Worm (Caenorhabditis elegans) whole organism, L4 larva: Measurements from ENCODE around the gene lipl-4.

Source experiments
- F44E2.7 ChIP-seq: fragments of 200-800 bp; sonication (Bioruptor generic); IDR thresholded peaks from 2 replicates; pipeline ENCODE4 v2.1.2; 2022; ENCODE audit warnings: missing genetic modification characterization, missing compliant biosample characterization
- F49E8.2 ChIP-seq: sonication (generic microtip); optimal IDR thresholded peaks from 2 replicates; lab custom pipeline; 2016; ENCODE audit warnings: missing compliant biosample characterization, mild to moderate bottlenecking, missing genetic modification characterization, borderline replicate concordance
- Y105C5A.15 ChIP-seq: fragments of 200-800 bp; sonication (Bioruptor generic); IDR thresholded peaks from 2 replicates; pipeline ENCODE4 v1.3.6; 2022; ENCODE audit warnings: missing genetic modification characterization, missing compliant biosample characterization
- Y48G9A.11 ChIP-seq: fragments of 200-800 bp; sonication (Bioruptor generic); IDR thresholded peaks from 2 replicates; pipeline ENCODE4 v1.3.6; 2022; ENCODE audit warnings: missing genetic modification reagents, missing genetic modification characterization, missing compliant biosample characterization
- ZK337.2 ChIP-seq: fragments of 200-800 bp; sonication (Bioruptor generic); IDR thresholded peaks from 2 replicates; pipeline ENCODE4 v1.3.6; 2022; ENCODE audit warnings: missing genetic modification reagents, missing genetic modification characterization, missing compliant biosample characterization
- aha-1 ChIP-seq: fragments of 150-350 bp; peaks from one replicate; lab custom pipeline; 2014; ENCODE audit warnings: missing biosample characterization, missing genetic modification characterization
- arid-1 ChIP-seq: fragments of 200-800 bp; sonication (Bioruptor generic); conservative IDR thresholded peaks from 2 replicates; pipeline ENCODE4 v1.3.6; 2022; ENCODE audit warnings: missing genetic modification reagents, missing genetic modification characterization, missing compliant biosample characterization
- ceh-28 ChIP-seq: fragments of 150-350 bp; optimal IDR thresholded peaks from 2 replicates; lab custom pipeline; 2014; ENCODE audit warnings: missing biosample characterization, missing genetic modification reagents, missing genetic modification characterization
- ceh-32 ChIP-seq: sonication (generic microtip); optimal IDR thresholded peaks from 2 replicates; lab custom pipeline; 2016; ENCODE audit warnings: mild to moderate bottlenecking, missing genetic modification characterization, missing compliant biosample characterization; ENCODE audit not compliant: poor library complexity
- ctbp-1 ChIP-seq: fragments of 200-800 bp; sonication (Bioruptor generic); IDR thresholded peaks from 2 replicates; pipeline ENCODE4 v1.3.6; 2022; ENCODE audit warnings: missing genetic modification reagents, missing genetic modification characterization, missing compliant biosample characterization
- daf-16 ChIP-seq, 3 experiments: sonication (generic microtip); optimal IDR thresholded peaks; 2 replicates each; lab custom pipeline; 2016 to 2017; ENCODE audit warnings: missing genetic modification characterization in 3 of 3, missing genetic modification reagents in 3 of 3, mild to moderate bottlenecking in 2 of 3, missing compliant biosample characterization in 2 of 3, missing biosample characterization in 1 of 3, moderate library complexity in 1 of 3
- daf-8 ChIP-seq: fragments of 200-800 bp; sonication (Bioruptor generic); IDR thresholded peaks from 2 replicates; pipeline ENCODE4 v1.3.6; 2022; ENCODE audit warnings: missing genetic modification characterization, missing compliant biosample characterization
- dmd-6 ChIP-seq: fragments of 200-800 bp; sonication (Bioruptor generic); IDR thresholded peaks from 2 replicates; pipeline ENCODE4 v1.3.6; 2022; ENCODE audit warnings: missing genetic modification reagents, missing genetic modification characterization, missing compliant biosample characterization
- dpl-1 ChIP-seq: fragments of 150-350 bp; optimal IDR thresholded peaks from 2 replicates; lab custom pipeline; 2014; ENCODE audit warnings: missing biosample characterization, missing genetic modification reagents, missing genetic modification characterization
- egl-27 ChIP-seq: sonication (generic microtip); optimal IDR thresholded peaks from 3 replicates; lab custom pipeline; 2017; ENCODE audit warnings: missing biosample characterization, missing genetic modification reagents, missing genetic modification characterization
- egl-43 ChIP-seq: fragments of 200-800 bp; sonication (Bioruptor generic); IDR thresholded peaks from 2 replicates; pipeline ENCODE4 v1.3.6; 2022; ENCODE audit warnings: missing genetic modification reagents, missing genetic modification characterization, missing compliant biosample characterization
- fos-1 ChIP-seq: fragments of 150-350 bp; optimal IDR thresholded peaks from 2 replicates; lab custom pipeline; 2014; ENCODE audit warnings: missing biosample characterization, missing genetic modification characterization
- gei-8 ChIP-seq: fragments of 200-800 bp; sonication (Bioruptor generic); optimal IDR thresholded peaks from 2 replicates; lab custom pipeline; 2018; ENCODE audit warnings: mild to moderate bottlenecking, missing genetic modification characterization, missing compliant biosample characterization
- lim-7 ChIP-seq: fragments of 200-800 bp; sonication (Bioruptor generic); IDR thresholded peaks from 2 replicates; pipeline ENCODE4 v1.3.6; 2022; ENCODE audit warnings: missing genetic modification characterization, missing compliant biosample characterization
- lin-1 ChIP-seq: fragments of 200-800 bp; sonication (Bioruptor generic); IDR thresholded peaks from 2 replicates; pipeline ENCODE4 v1.3.6; 2022; ENCODE audit warnings: missing genetic modification reagents, missing genetic modification characterization, missing compliant biosample characterization
- lin-13 ChIP-seq: fragments of 150-350 bp; optimal IDR thresholded peaks from 2 replicates; lab custom pipeline; 2014; ENCODE audit warnings: missing biosample characterization, missing genetic modification reagents, missing genetic modification characterization
- lin-39 ChIP-seq: fragments of 150-350 bp; optimal IDR thresholded peaks from 2 replicates; lab custom pipeline; 2014; ENCODE audit warnings: missing biosample characterization, missing genetic modification reagents, missing genetic modification characterization
- lsy-2 ChIP-seq, 2 experiments: fragments of 150-350 bp in 1 of 2; sonication (generic microtip) in 1 of 2; optimal IDR thresholded peaks; 2 replicates each; lab custom pipeline; 2014 to 2017; ENCODE audit warnings: missing biosample characterization in 2 of 2, missing genetic modification characterization in 2 of 2
- madf-5 ChIP-seq, 2 experiments: fragments of 200-800 bp; sonication (Bioruptor generic); IDR thresholded peaks; 2 replicates each; pipeline ENCODE4 v1.3.6; 2022; ENCODE audit warnings: missing compliant biosample characterization in 2 of 2, missing genetic modification characterization in 2 of 2
- madf-9 ChIP-seq: fragments of 200-800 bp; sonication (Bioruptor generic); conservative IDR thresholded peaks from 2 replicates; pipeline ENCODE4 v1.3.6; 2022; ENCODE audit warnings: missing genetic modification reagents, missing genetic modification characterization, missing compliant biosample characterization
- mep-1 ChIP-seq: fragments of 150-350 bp; sonication (generic microtip); optimal IDR thresholded peaks from 3 replicates; lab custom pipeline; 2014; ENCODE audit warnings: missing biosample characterization, missing genetic modification characterization
- mes-2 ChIP-seq: sonication (generic microtip); optimal IDR thresholded peaks from 2 replicates; lab custom pipeline; 2016; ENCODE audit warnings: missing genotype, mild to moderate bottlenecking, missing genetic modification characterization, missing compliant biosample characterization; ENCODE audit not compliant: poor library complexity, severe bottlenecking
- nhr-102 ChIP-seq: sonication (generic microtip); optimal IDR thresholded peaks from 2 replicates; lab custom pipeline; 2016; ENCODE audit warnings: mild to moderate bottlenecking, missing genetic modification characterization, moderate library complexity, missing compliant biosample characterization
- nhr-11 ChIP-seq: fragments of 150-350 bp; optimal IDR thresholded peaks from 2 replicates; lab custom pipeline; 2014; ENCODE audit warnings: missing biosample characterization, missing genetic modification characterization
- nhr-25 ChIP-seq: sonication (generic microtip); optimal IDR thresholded peaks from 2 replicates; lab custom pipeline; 2017; ENCODE audit warnings: missing genetic modification characterization, mild to moderate bottlenecking, missing compliant biosample characterization, antibody characterized with exemption, moderate library complexity, borderline replicate concordance; ENCODE audit not compliant: insufficient read depth
- nhr-28 ChIP-seq: fragments of 150-350 bp; optimal IDR thresholded peaks from 2 replicates; lab custom pipeline; 2014; ENCODE audit warnings: missing biosample characterization, missing genetic modification characterization
- nhr-41 ChIP-seq: fragments of 200-800 bp; sonication (Bioruptor generic); IDR thresholded peaks from 2 replicates; pipeline ENCODE4 v1.3.6; 2022; ENCODE audit warnings: missing genetic modification reagents, missing genetic modification characterization, missing compliant biosample characterization
- nhr-77 ChIP-seq: fragments of 150-350 bp; optimal IDR thresholded peaks from 2 replicates; lab custom pipeline; 2014; ENCODE audit warnings: missing biosample characterization, missing genetic modification characterization
- php-3 ChIP-seq: fragments of 200-800 bp; sonication (Bioruptor generic); IDR thresholded peaks from 2 replicates; pipeline ENCODE4 v1.3.6; 2022; ENCODE audit warnings: missing genetic modification reagents, missing genetic modification characterization, missing compliant biosample characterization
- pqm-1 ChIP-seq: sonication (generic microtip); optimal IDR thresholded peaks from 2 replicates; lab custom pipeline; 2017; ENCODE audit warnings: missing biosample characterization, missing genetic modification characterization
- rbr-2 ChIP-seq: sonication (generic microtip); optimal IDR thresholded peaks from 2 replicates; lab custom pipeline; 2016; ENCODE audit warnings: missing genotype, missing genetic modification characterization, missing compliant biosample characterization
- unc-62 ChIP-seq, 3 experiments: fragments of 150-350 bp in 1 of 3; sonication (generic microtip); optimal IDR thresholded peaks in 2 of 3; peaks in 1 of 3; 1 replicate in 1 of 3; 2 replicates in 2 of 3; lab custom pipeline; 2014 to 2017; ENCODE audit warnings: missing biosample characterization in 3 of 3, missing genetic modification characterization in 3 of 3, missing genetic modification reagents in 3 of 3, missing genotype in 1 of 3
- zfp-3 ChIP-seq: fragments of 200-800 bp; sonication (Bioruptor generic); conservative IDR thresholded peaks from 2 replicates; pipeline ENCODE4 v1.3.6; 2022; ENCODE audit warnings: missing genetic modification reagents, missing genetic modification characterization, missing compliant biosample characterization
- zip-2 ChIP-seq: fragments of 150-350 bp; optimal IDR thresholded peaks from 2 replicates; lab custom pipeline; 2014; ENCODE audit warnings: missing biosample characterization, missing genetic modification characterization
- ztf-11 ChIP-seq: fragments of 150-350 bp; optimal IDR thresholded peaks from 2 replicates; lab custom pipeline; 2014; ENCODE audit warnings: missing biosample characterization, missing genetic modification characterization

lipl-4 gene

DNA sequence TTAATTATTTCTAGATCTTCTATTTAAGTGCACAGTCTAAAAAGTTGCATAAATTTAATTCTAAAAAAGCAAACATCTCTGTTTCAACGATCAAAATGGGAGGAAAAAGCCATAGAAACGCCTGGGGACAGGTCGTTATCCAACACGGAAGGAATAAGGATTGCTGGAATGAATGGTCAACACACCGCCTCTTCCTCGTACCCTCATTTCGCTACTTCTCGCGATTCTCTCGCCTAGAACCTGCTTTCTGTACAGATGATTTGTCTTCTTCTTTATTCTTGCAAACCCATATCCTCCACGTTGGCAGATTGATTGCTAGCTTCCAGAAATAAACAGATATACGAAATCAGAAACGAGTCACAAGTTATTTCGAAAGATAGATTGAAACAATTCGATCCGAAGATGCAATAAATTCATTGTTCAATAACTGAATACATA is 35.1 kb upstream of the lipl-4 start, which contains the start of gene dpy-11 (continued):
- no peak for TF ChIP-seq zip-2 (tag; lab: Kevin White, UChicago)
- peak; percentile 49 to 58 for TF ChIP-seq lsy-2 (tag; optimal IDR thresholded peaks at IDR 0.05; lab: Kevin White, UChicago)
- 0 out of 2 replicates have a peak, but pooled peaks have one; percentile 15 for TF ChIP-seq lin-1 (GFP tag; lab: Robert Waterston, UW)
- TF ChIP-seq lim-7 (GFP tag; lab: Robert Waterston, UW), result 0 out of 2 replicates have a peak, but pooled peaks have one; percentile 18
- no peak for TF ChIP-seq egl-27 (tag; lab: Kevin White, UChicago)
- TF ChIP-seq zfp-3 (GFP tag; lab: Robert Waterston, UW), result peak; percentile 93
- TF ChIP-seq php-3, result 0 out of 2 replicates have a peak, but pooled peaks have one; percentile 8
- peak; percentile 49 for TF ChIP-seq lin-13 (GFP tag; lab: Kevin White, UChicago)
- TF ChIP-seq F44E2.7 (GFP tag; lab: Robert Waterston, UW), result no peak
- TF ChIP-seq Y105C5A.15 (GFP tag; lab: Robert Waterston, UW), result 0 out of 2 replicates have a peak, but pooled peaks have one; percentile 46
- TF ChIP-seq ZK337.2 (GFP tag; lab: Robert Waterston, UW), result peak; percentile 35; the same call in 1 of the 2 replicates
- TF ChIP-seq ctbp-1, result 0 out of 2 replicates have a peak, but pooled peaks have one; percentile 36

ce11 chrV:6515344-6515743 is 34.6 kb upstream of the lipl-4 start:
- TF ChIP-seq dmd-6 (peak; percentile 12; the same call in 1 of the 2 replicates), nhr-41 (GFP tag; lab: Robert Waterston, UW) (no peak), madf-9 (GFP tag; lab: Robert Waterston, UW) (0 out of 2 replicates have a peak, but pooled peaks have one; percentile 2), rbr-2 (tag; lab: Kevin White, UChicago) (no peak)
- TF ChIP-seq, all 104 proteins: peak for 2

DNA sequence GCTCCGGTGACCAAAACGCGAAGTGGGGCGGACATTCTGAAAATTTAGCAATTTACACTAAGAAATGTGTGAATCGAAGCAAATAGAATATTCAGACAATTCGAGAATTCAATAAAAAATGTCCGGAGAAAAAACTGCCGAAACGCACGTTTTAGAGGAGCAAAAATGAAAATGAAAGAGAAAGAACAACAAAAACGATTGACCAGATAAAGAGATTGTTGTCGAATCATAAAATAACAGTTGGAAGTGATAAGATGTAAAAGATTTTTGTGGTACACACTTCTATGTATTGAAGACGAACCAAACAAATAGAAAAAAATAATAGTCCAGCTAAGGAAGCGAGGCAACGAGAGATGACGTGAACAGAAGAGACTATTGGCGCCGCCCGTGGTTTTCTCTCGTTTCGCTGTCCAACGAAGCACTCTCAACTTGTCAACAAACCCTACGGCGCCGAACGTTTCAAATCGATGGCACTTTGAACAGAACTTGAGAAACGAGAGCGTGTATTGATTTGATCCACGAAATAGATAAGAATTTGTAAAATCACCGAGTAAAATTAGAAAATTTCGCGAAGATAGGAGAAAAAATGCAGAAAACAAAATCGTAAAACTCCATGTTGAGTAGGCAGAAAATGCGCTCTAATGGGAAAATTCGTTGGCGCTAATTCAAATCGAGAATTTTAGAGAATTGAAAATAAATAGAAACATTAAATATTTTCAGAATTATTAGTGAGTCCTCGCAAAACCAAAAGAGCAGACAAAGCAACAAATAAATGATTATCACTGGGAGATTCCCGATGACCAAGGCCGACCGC is 33.3 kb upstream of the lipl-4 start, which contains the start of gene mdh-1:
Gene mdh-1, minus strand, starts transcription at position 36 of the 814 bp plus-strand sequence.
- TF ChIP-seq aha-1 (peak; percentile 92), dpl-1 (GFP tag; lab: Kevin White, UChicago) (peak; percentile 39), lim-7 (GFP tag; lab: Robert Waterston, UW) (0 out of 2 replicates have a peak, but pooled peaks have one; percentile 25), lin-39 (tag; lab: Kevin White, UChicago) (no peak), unc-62 (GFP tag; optimal IDR thresholded peaks at IDR 0.05 in 1 of 2; lab: Kevin White, UChicago) (peak in 1 of 2 experiments; percentile 97), unc-62 (tag; optimal IDR thresholded peaks at IDR 0.05; lab: Kevin White, UChicago) (no peak), ceh-32 (tag; lab: Kevin White, UChicago) (no peak), mep-1 (tag; lab: Kevin White, UChicago) (peak; percentile 12), F49E8.2 (tag; lab: Kevin White, UChicago) (no peak), arid-1 (no peak), zfp-3 (GFP tag; lab: Robert Waterston, UW) (peak; percentile 13; the same call in 1 of the 2 replicates), madf-9 (GFP tag; lab: Robert Waterston, UW) (0 out of 2 replicates have a peak, but pooled peaks have one; percentile 5), nhr-11 (tag; lab: Kevin White, UChicago) (no peak), zip-2 (tag; lab: Kevin White, UChicago) (no peak), nhr-102 (no peak), fos-1 (no peak), ceh-28 (tag; lab: Kevin White, UChicago) (peak; percentile 14), Y48G9A.11 (no peak), ztf-11 (tag; lab: Kevin White, UChicago) (no peak), egl-43 (GFP tag; lab: Robert Waterston, UW) (no peak), daf-8 (no peak), daf-16 (GFP tag; optimal IDR thresholded peaks at IDR 0.05; lab: Kevin White, UChicago) (no peak), daf-16 (tag; optimal IDR thresholded peaks at IDR 0.05; lab: Kevin White, UChicago) (peak; percentile 46), nhr-28 (tag; lab: Kevin White, UChicago) (peak; percentile 33), pqm-1 (tag; lab: Kevin White, UChicago) (peak; percentile 10), madf-5 (GFP tag; IDR thresholded peaks at IDR 0.05; lab: Robert Waterston, UW) (no peak), gei-8 (GFP tag; lab: Kevin White, UChicago) (no peak), nhr-25 (no peak), nhr-77 (no peak), mes-2 (tag; lab: Kevin White, UChicago) (peak; percentile 9)
